Worm (Caenorhabditis elegans) whole organism, late embryonic: Measurements from ENCODE around the gene nhr-154.
A peak's percentile ranks its signal among the peaks of the same experiment; 100 is the strongest.

Source experiments
- C38D4.7 ChIP-seq: fragments of 200-800 bp; sonication (Bioruptor generic); optimal IDR thresholded peaks from 2 replicates; lab custom pipeline; 2018; ENCODE audit warnings: mild to moderate bottlenecking, missing genetic modification characterization, moderate library complexity, missing compliant biosample characterization
- F13H6.1 ChIP-seq: sonication (generic microtip); optimal IDR thresholded peaks from 2 replicates; lab custom pipeline; 2016; ENCODE audit warnings: missing genetic modification characterization, missing compliant biosample characterization
- K02D7.2 ChIP-seq: sonication (generic microtip); optimal IDR thresholded peaks from 2 replicates; lab custom pipeline; 2017; ENCODE audit warnings: mild to moderate bottlenecking, missing genetic modification characterization, missing compliant biosample characterization
- T23F11.4 ChIP-seq: fragments of 200-800 bp; sonication (Bioruptor generic); optimal IDR thresholded peaks from 2 replicates; lab custom pipeline; 2018; ENCODE audit warnings: mild to moderate bottlenecking, missing genetic modification characterization, missing compliant biosample characterization
- ahr-1 ChIP-seq: sonication (generic microtip); optimal IDR thresholded peaks from 2 replicates; lab custom pipeline; 2016; ENCODE audit warnings: missing genetic modification characterization, missing compliant biosample characterization
- ama-1 ChIP-seq: fragments of 150-350 bp; optimal IDR thresholded peaks from 2 replicates; lab custom pipeline; 2014
- ceh-14 ChIP-seq: sonication (generic microtip); optimal IDR thresholded peaks from 2 replicates; lab custom pipeline; 2016; ENCODE audit warnings: missing genotype, missing genetic modification characterization, missing compliant biosample characterization
- ceh-19 ChIP-seq: fragments of 200-800 bp; sonication (Bioruptor generic); optimal IDR thresholded peaks from 2 replicates; lab custom pipeline; 2018; ENCODE audit warnings: mild to moderate bottlenecking, missing genetic modification characterization, missing compliant biosample characterization
- ceh-24 ChIP-seq: sonication (generic microtip); optimal IDR thresholded peaks from 2 replicates; lab custom pipeline; 2016; ENCODE audit warnings: mild to moderate bottlenecking, missing genetic modification characterization, missing compliant biosample characterization
- ceh-31 ChIP-seq: sonication (generic microtip); optimal IDR thresholded peaks from 2 replicates; lab custom pipeline; 2016; ENCODE audit warnings: missing genetic modification characterization, missing compliant biosample characterization
- ceh-45 ChIP-seq: fragments of 200-800 bp; sonication (Bioruptor generic); IDR thresholded peaks from 2 replicates; pipeline ENCODE4 v1.3.6; 2022; ENCODE audit warnings: missing genetic modification reagents, missing genetic modification characterization, missing compliant biosample characterization
- ceh-48 ChIP-seq: sonication (generic microtip); optimal IDR thresholded peaks from 2 replicates; lab custom pipeline; 2016; ENCODE audit warnings: missing genetic modification characterization, inconsistent platforms, missing compliant biosample characterization
- ceh-6 ChIP-seq: fragments of 200-800 bp; sonication (Bioruptor generic); optimal IDR thresholded peaks from 2 replicates; lab custom pipeline; 2018; ENCODE audit warnings: mild to moderate bottlenecking, missing genetic modification characterization, missing compliant biosample characterization
- ceh-9 ChIP-seq: sonication (generic microtip); optimal IDR thresholded peaks from 2 replicates; lab custom pipeline; 2016; ENCODE audit warnings: mild to moderate bottlenecking, missing genetic modification characterization, inconsistent platforms, missing compliant biosample characterization
- che-1 ChIP-seq: sonication (generic microtip); optimal IDR thresholded peaks from 2 replicates; lab custom pipeline; 2016; ENCODE audit warnings: mild to moderate bottlenecking, missing genetic modification characterization, missing compliant biosample characterization
- dmd-4 ChIP-seq: sonication (generic microtip); optimal IDR thresholded peaks from 2 replicates; lab custom pipeline; 2016; ENCODE audit warnings: borderline replicate concordance, missing genetic modification characterization, missing compliant biosample characterization
- elt-4 ChIP-seq: sonication (generic microtip); optimal IDR thresholded peaks from 2 replicates; lab custom pipeline; 2016; ENCODE audit warnings: missing genetic modification characterization, missing compliant biosample characterization
- ets-4 ChIP-seq: sonication (generic microtip); optimal IDR thresholded peaks from 2 replicates; lab custom pipeline; 2016; ENCODE audit warnings: missing genetic modification characterization, missing compliant biosample characterization
- eyg-1 ChIP-seq: sonication (generic microtip); optimal IDR thresholded peaks from 2 replicates; lab custom pipeline; 2016; ENCODE audit warnings: missing genotype, missing genetic modification characterization, missing compliant biosample characterization
- fax-1 ChIP-seq: sonication (generic microtip); optimal IDR thresholded peaks from 2 replicates; lab custom pipeline; 2016; ENCODE audit warnings: missing genotype, missing genetic modification characterization, missing compliant biosample characterization
- fkh-10 ChIP-seq: fragments of 150-350 bp; optimal IDR thresholded peaks from 2 replicates; lab custom pipeline; 2014; ENCODE audit warnings: missing biosample characterization, missing genetic modification reagents, missing genetic modification characterization
- gmeb-2 ChIP-seq: sonication (generic microtip); optimal IDR thresholded peaks from 2 replicates; lab custom pipeline; 2016; ENCODE audit warnings: missing genetic modification characterization, inconsistent platforms, missing compliant biosample characterization
- hlh-15 ChIP-seq: sonication (generic microtip); optimal IDR thresholded peaks from 2 replicates; lab custom pipeline; 2016; ENCODE audit warnings: missing genetic modification characterization, missing compliant biosample characterization
- hlh-30 ChIP-seq: sonication (generic microtip); optimal IDR thresholded peaks from 2 replicates; lab custom pipeline; 2017; ENCODE audit warnings: antibody characterized with exemption, missing genetic modification characterization, missing compliant biosample characterization; ENCODE audit not compliant: insufficient read depth
- hlh-8 ChIP-seq: sonication (generic microtip); optimal IDR thresholded peaks from 2 replicates; lab custom pipeline; 2016; ENCODE audit warnings: missing genotype, missing genetic modification characterization, missing compliant biosample characterization
- lim-6 ChIP-seq: sonication (generic microtip); optimal IDR thresholded peaks from 2 replicates; lab custom pipeline; 2016; ENCODE audit warnings: missing genetic modification characterization, missing compliant biosample characterization
- nhr-11 ChIP-seq: fragments of 150-350 bp; optimal IDR thresholded peaks from 2 replicates; lab custom pipeline; 2014; ENCODE audit warnings: missing biosample characterization, missing genetic modification characterization
- nhr-232 ChIP-seq: sonication (generic microtip); optimal IDR thresholded peaks from 2 replicates; lab custom pipeline; 2016; ENCODE audit warnings: missing genetic modification characterization, missing compliant biosample characterization
- npax-4 ChIP-seq: sonication (generic microtip); optimal IDR thresholded peaks from 2 replicates; lab custom pipeline; 2016; ENCODE audit warnings: missing genetic modification characterization, missing compliant biosample characterization
- odd-2 ChIP-seq: sonication (generic microtip); optimal IDR thresholded peaks from 2 replicates; lab custom pipeline; 2017; ENCODE audit warnings: antibody characterized with exemption, mild to moderate bottlenecking, missing genetic modification characterization, missing compliant biosample characterization
- pag-3 ChIP-seq: sonication (generic microtip); optimal IDR thresholded peaks from 2 replicates; lab custom pipeline; 2016; ENCODE audit warnings: missing compliant biosample characterization, missing genetic modification characterization, borderline replicate concordance
- pat-9 ChIP-seq: fragments of 200-800 bp; sonication (Bioruptor generic); optimal IDR thresholded peaks from 2 replicates; lab custom pipeline; 2018; ENCODE audit warnings: mild to moderate bottlenecking, missing genetic modification characterization, moderate library complexity, missing compliant biosample characterization
- pqm-1 ChIP-seq: sonication (generic microtip); optimal IDR thresholded peaks from 2 replicates; lab custom pipeline; 2016; ENCODE audit warnings: missing genetic modification characterization, missing compliant biosample characterization
- pros-1 ChIP-seq: fragments of 150-350 bp; optimal IDR thresholded peaks from 2 replicates; lab custom pipeline; 2014; ENCODE audit warnings: missing biosample characterization, missing genetic modification reagents, missing genetic modification characterization
- ref-2 ChIP-seq: sonication (generic microtip); optimal IDR thresholded peaks from 2 replicates; lab custom pipeline; 2016; ENCODE audit warnings: missing genetic modification characterization, missing compliant biosample characterization
- rnt-1 ChIP-seq: sonication (generic microtip); optimal IDR thresholded peaks from 2 replicates; lab custom pipeline; 2016; ENCODE audit warnings: missing genetic modification characterization, missing compliant biosample characterization
- syd-9 ChIP-seq: sonication (generic microtip); optimal IDR thresholded peaks from 2 replicates; lab custom pipeline; 2016; ENCODE audit warnings: mild to moderate bottlenecking, missing genetic modification characterization, moderate library complexity, missing compliant biosample characterization
- ttx-3 ChIP-seq: sonication (generic microtip); optimal IDR thresholded peaks from 2 replicates; lab custom pipeline; 2016; ENCODE audit warnings: missing genetic modification reagents, missing genetic modification characterization, missing compliant biosample characterization
- unc-42 ChIP-seq: sonication (generic microtip); optimal IDR thresholded peaks from 2 replicates; lab custom pipeline; 2016; ENCODE audit warnings: missing genotype, missing genetic modification characterization, missing compliant biosample characterization
- unc-55 ChIP-seq: sonication (generic microtip); optimal IDR thresholded peaks from 2 replicates; lab custom pipeline; 2017; ENCODE audit warnings: missing biosample characterization, missing genetic modification reagents, missing genetic modification characterization

nhr-154 gene

DNA sequence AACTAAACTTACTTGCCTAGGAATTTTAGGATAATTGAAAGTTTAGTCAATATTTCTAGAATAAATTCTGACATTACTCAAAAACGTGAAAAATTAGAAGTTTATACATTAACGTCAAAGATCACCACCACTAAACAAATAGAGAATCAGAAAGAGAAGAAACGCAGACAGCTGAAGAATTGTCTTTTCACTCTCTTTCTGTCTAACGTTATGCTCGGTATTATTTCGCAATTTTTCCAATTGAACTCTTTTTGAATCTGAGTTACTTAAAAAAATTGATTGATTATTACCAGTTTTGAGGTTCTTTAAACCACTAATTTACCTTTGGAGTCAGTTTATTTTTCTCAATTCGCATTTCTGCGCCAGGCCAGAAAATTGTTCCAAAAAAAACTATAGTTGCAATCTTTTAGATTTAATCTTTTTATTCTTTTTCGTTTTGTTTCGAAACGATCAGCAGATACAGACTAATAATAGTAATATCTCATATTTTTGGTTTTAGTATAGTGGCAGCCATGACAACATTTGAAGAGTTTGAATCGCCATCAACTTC, at the start of gene nhr-154:
Gene nhr-154, plus strand, starts transcription at position 500 of the 550 bp plus-strand sequence.
- TF ChIP-seq odd-2 (no peak), pag-3 (tag; lab: Kevin White, UChicago) (no peak), npax-4 (tag; lab: Kevin White, UChicago) (no peak), ceh-48 (tag; lab: Kevin White, UChicago) (no peak)

- no peak for TF ChIP-seq eyg-1 (tag; lab: Kevin White, UChicago)
- TF ChIP-seq odd-2, result no peak
- TF ChIP-seq ceh-19 (GFP tag; lab: Kevin White, UChicago), result no peak
- no peak for TF ChIP-seq ets-4 (tag; lab: Kevin White, UChicago)
- no peak for TF ChIP-seq ttx-3 (tag; lab: Kevin White, UChicago)
- no peak for TF ChIP-seq F13H6.1
- TF ChIP-seq pros-1, result no peak
- TF ChIP-seq che-1 (tag; lab: Kevin White, UChicago), result no peak
- TF ChIP-seq ceh-31 (tag; lab: Kevin White, UChicago), result no peak
- no peak for TF ChIP-seq hlh-15 (tag; lab: Kevin White, UChicago)
- TF ChIP-seq hlh-8 (tag; lab: Kevin White, UChicago), result no peak
- no peak for TF ChIP-seq pqm-1 (tag; lab: Kevin White, UChicago)
- no peak for TF ChIP-seq gmeb-2 (tag; lab: Kevin White, UChicago)
- no peak for TF ChIP-seq fax-1 (tag; lab: Kevin White, UChicago)
- TF ChIP-seq unc-42 (tag; lab: Kevin White, UChicago), result no peak
- no peak for TF ChIP-seq K02D7.2 (tag; lab: Kevin White, UChicago)
- no peak for TF ChIP-seq ceh-14 (tag; lab: Kevin White, UChicago)
Observed at ce11 chrV:12053598-12053997, 47.5 kb upstream of the nhr-154 start, which contains the start of gene F10C2.7. Gene F10C2.7 (plus strand): TSS chrV:12053898.

DNA sequence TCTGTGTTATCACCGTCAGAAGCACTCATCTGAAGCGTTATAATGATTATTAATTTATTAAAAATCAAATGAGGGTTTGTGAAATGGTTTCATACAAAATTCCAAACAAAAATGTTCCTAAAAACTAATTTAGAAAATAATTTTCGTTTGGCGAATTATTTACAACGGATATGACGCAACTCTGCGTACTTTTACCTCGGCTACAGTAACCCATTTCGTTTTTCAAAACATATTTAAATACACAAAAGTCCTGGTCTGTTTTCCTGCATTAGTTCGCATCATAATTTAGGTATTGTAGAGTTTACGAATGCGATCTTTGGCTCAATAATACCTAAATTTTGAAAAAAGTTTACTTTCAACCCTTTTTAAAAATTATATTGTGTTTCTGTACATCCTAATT, 41.4 kb upstream of the nhr-154 start, which contains the start of gene R07B7.2:
Gene R07B7.2, minus strand, starts transcription at position 35 of the 400 bp plus-strand sequence.
- TF ChIP-seq che-1 (tag; lab: Kevin White, UChicago) (no peak), fax-1 (tag; lab: Kevin White, UChicago) (no peak), ceh-45 (no peak), nhr-11 (tag; lab: Kevin White, UChicago) (no peak), T23F11.4 (no peak), pat-9 (tag; lab: Kevin White, UChicago) (no peak), dmd-4 (tag; lab: Kevin White, UChicago) (no peak), nhr-232 (tag; lab: Kevin White, UChicago) (no peak)

- peak; percentile 41 for TF ChIP-seq ama-1 (lab: Kevin White, UChicago)
- no peak for TF ChIP-seq nhr-11 (tag; lab: Kevin White, UChicago)
Observed at ce11 chrV:12063036-12063435, 38.1 kb upstream of the nhr-154 start, which contains the start of gene clh-6. Gene clh-6 (minus strand): TSS chrV:12063368.

ce11 chrV:12065369-12065768, 35.7 kb upstream of the nhr-154 start, which contains the start of gene pqn-53:
Gene pqn-53 (minus strand): TSS chrV:12065391.
- TF ChIP-seq ceh-45, result no peak
- no peak for TF ChIP-seq ceh-24 (tag; lab: Kevin White, UChicago)
- TF ChIP-seq ahr-1 (tag; lab: Kevin White, UChicago), result no peak
- TF ChIP-seq elt-4 (tag; lab: Kevin White, UChicago), result no peak
- no peak for TF ChIP-seq K02D7.2 (tag; lab: Kevin White, UChicago)
- TF ChIP-seq hlh-30 (tag; lab: Kevin White, UChicago), result peak; percentile 65
- peak; percentile 17 for TF ChIP-seq unc-55
- no peak for TF ChIP-seq hlh-15 (tag; lab: Kevin White, UChicago)
- no peak for TF ChIP-seq ceh-9 (tag; lab: Kevin White, UChicago)
- TF ChIP-seq pat-9 (tag; lab: Kevin White, UChicago), result no peak
- TF ChIP-seq ama-1 (lab: Kevin White, UChicago), result no peak
- TF ChIP-seq odd-2, result no peak
- TF ChIP-seq ceh-14 (tag; lab: Kevin White, UChicago), result no peak
- peak; percentile 8 for TF ChIP-seq rnt-1 (tag; lab: Kevin White, UChicago)
- no peak for TF ChIP-seq lim-6 (tag; lab: Kevin White, UChicago)
- no peak for TF ChIP-seq C38D4.7
- no peak for TF ChIP-seq ref-2 (tag; lab: Kevin White, UChicago)
- no peak for TF ChIP-seq syd-9 (tag; lab: Kevin White, UChicago)
- TF ChIP-seq pros-1, result no peak
- TF ChIP-seq F13H6.1, result no peak
- no peak for TF ChIP-seq ceh-6 (GFP tag; lab: Kevin White, UChicago)
- TF ChIP-seq ceh-19 (GFP tag; lab: Kevin White, UChicago), result no peak
- no peak for TF ChIP-seq fkh-10
- no peak for TF ChIP-seq eyg-1 (tag; lab: Kevin White, UChicago)
- TF ChIP-seq hlh-8 (tag; lab: Kevin White, UChicago), result no peak
